Fruit fly (Drosophila melanogaster): ENCODE measurements around the gene CG12995.

Gene CG12995

dm6 chrX:17221142-17221541, 11.3 kb upstream of the CG12995 start, which contains the start of gene CG5172:
TSS of gene CG5172 (plus strand) at chrX:17221442.
- TF ChIP-seq ovo (GFP tag; optimal IDR thresholded peaks at IDR 0.05) (no peak), Mnt (GFP tag; optimal IDR thresholded peaks at IDR 0.05) (no peak), kay (GFP tag; ENCODE audit: borderline replicate concordance) (no peak)

DNA sequence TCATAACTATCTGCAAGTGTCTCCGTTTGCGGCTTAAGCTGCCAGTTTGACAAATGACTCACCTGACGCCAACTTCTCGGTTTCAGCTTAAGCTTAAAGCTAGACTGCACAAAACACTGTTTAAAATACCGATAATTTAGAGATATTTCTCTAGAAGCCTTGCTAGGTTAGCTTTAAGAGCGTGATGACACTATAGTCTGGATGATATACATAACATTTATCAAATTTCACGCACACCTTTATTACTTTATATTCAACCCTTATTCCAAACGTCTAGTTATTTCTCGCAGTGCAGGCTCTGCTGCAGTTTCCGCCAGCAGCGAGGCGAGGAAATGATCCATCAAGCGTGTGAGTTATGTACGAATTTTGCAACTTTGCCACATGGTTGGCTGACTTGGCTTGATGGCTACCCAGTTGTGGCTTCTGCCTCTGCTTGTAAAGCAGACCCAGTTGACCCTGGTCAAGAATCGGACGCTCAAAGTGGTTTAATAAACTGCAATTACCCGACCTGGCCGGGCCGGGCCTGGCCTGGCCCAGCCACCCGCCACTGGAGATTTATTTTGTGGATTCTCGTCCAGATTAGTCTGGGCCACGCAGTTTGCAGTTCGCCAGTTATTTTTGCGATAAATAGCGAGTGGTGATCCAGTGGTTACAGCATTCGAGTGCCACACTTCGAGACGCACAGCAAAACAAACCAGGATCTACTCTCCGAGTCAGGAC, 8.6 kb upstream of the CG12995 start, which contains the start of gene CG12998:
Gene CG12998, plus strand, starts transcription at position 436 of the 720 bp plus-strand sequence.
- no peak for TF ChIP-seq CG12768 (GFP tag; optimal IDR thresholded peaks at IDR 0.05)
- TF ChIP-seq CG14711 (tag; optimal IDR thresholded peaks at IDR 0.05), result no peak
- no peak for TF ChIP-seq cnc (optimal IDR thresholded peaks at IDR 0.05)
- no peak for TF ChIP-seq CG7101 (tag; optimal IDR thresholded peaks at IDR 0.05)
- TF ChIP-seq CG33017 (tag; optimal IDR thresholded peaks at IDR 0.05), result no peak
- TF ChIP-seq bab1 (GFP tag; optimal IDR thresholded peaks at IDR 0.05), result no peak
- no peak for TF ChIP-seq ovo (GFP tag; optimal IDR thresholded peaks at IDR 0.05)
- no peak for TF ChIP-seq toe (GFP tag; optimal IDR thresholded peaks at IDR 0.05)
- no peak for TF ChIP-seq Hr96 (GFP tag; optimal IDR thresholded peaks at IDR 0.05)
- TF ChIP-seq Crg-1 (GFP tag; optimal IDR thresholded peaks at IDR 0.05), result no peak
- TF ChIP-seq tj (GFP tag; optimal IDR thresholded peaks at IDR 0.05), result no peak
- TF ChIP-seq CG11617 (GFP tag; optimal IDR thresholded peaks at IDR 0.05), result no peak
- no peak for TF ChIP-seq kay (GFP tag; ENCODE audit: borderline replicate concordance)
- no peak for TF ChIP-seq CG1620 (GFP tag; optimal IDR thresholded peaks at IDR 0.05)
- TF ChIP-seq Mnt (GFP tag; optimal IDR thresholded peaks at IDR 0.05), result no peak

DNA sequence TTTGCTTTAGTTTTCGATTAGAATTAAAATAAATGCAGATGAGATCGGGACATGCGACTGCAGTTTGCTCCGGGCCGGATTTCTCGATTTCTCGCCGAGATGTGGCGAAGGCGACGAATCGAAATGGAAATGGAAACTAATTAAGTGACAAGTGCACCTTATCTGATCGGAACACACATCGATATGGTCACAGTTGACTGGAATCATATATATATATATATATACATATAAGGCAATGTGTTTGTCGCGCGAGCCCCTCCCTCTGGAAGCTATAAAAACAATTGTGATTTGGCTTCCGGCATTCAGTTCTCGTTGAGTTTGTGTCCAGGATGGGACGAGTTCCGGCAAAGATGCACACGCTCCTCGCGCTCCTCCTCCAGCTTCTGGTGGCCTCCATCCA, 5.2 kb upstream of the CG12995 start, which contains the start of gene CG5162:
Gene CG5162, plus strand, starts transcription at position 301 of the 400 bp plus-strand sequence.
- no peak for TF ChIP-seq cnc (optimal IDR thresholded peaks at IDR 0.05)
- no peak for TF ChIP-seq cic (GFP tag; optimal IDR thresholded peaks at IDR 0.05)
- TF ChIP-seq CG12768 (GFP tag; optimal IDR thresholded peaks at IDR 0.05), result no peak
- no peak for TF ChIP-seq tj (GFP tag; optimal IDR thresholded peaks at IDR 0.05)
- no peak for TF ChIP-seq CG1620 (GFP tag; optimal IDR thresholded peaks at IDR 0.05)
- no peak for TF ChIP-seq bab1 (GFP tag; optimal IDR thresholded peaks at IDR 0.05)
- no peak for TF ChIP-seq CG14711 (tag; optimal IDR thresholded peaks at IDR 0.05)
- TF ChIP-seq CG11617 (GFP tag; optimal IDR thresholded peaks at IDR 0.05), result no peak
- TF ChIP-seq toe (GFP tag; optimal IDR thresholded peaks at IDR 0.05), result no peak
- TF ChIP-seq Crg-1 (GFP tag; optimal IDR thresholded peaks at IDR 0.05), result no peak
- TF ChIP-seq pad (GFP tag; optimal IDR thresholded peaks at IDR 0.05), result no peak
- TF ChIP-seq CG33017 (tag; optimal IDR thresholded peaks at IDR 0.05), result no peak
- TF ChIP-seq Clk (GFP tag; optimal IDR thresholded peaks at IDR 0.05), result no peak

dm6 chrX:17212007-17212406, 2.2 kb upstream of the CG12995 start, which contains the start of gene CG18258:
TSS of gene CG18258 (plus strand) at chrX:17212307.
- TF ChIP-seq tj (GFP tag; optimal IDR thresholded peaks at IDR 0.05) (no peak), CG7045 (GFP tag; optimal IDR thresholded peaks at IDR 0.05) (no peak), Hr96 (GFP tag; optimal IDR thresholded peaks at IDR 0.05) (no peak), CG7101 (tag; optimal IDR thresholded peaks at IDR 0.05) (no peak), CG12768 (GFP tag; optimal IDR thresholded peaks at IDR 0.05) (no peak), CG1620 (GFP tag; optimal IDR thresholded peaks at IDR 0.05) (no peak), Clk (GFP tag; optimal IDR thresholded peaks at IDR 0.05) (no peak), ovo (GFP tag; optimal IDR thresholded peaks at IDR 0.05) (no peak), toe (GFP tag; optimal IDR thresholded peaks at IDR 0.05) (no peak)

dm6 chrX:17207865-17208486, 1.8 kb downstream of the CG12995 start, which contains the start of gene CG32563:
TSS of gene CG32563 (plus strand) at chrX:17208436.
- TF ChIP-seq CG12768 (GFP tag; optimal IDR thresholded peaks at IDR 0.05), result no peak
- TF ChIP-seq CG14711 (tag; optimal IDR thresholded peaks at IDR 0.05), result no peak
- TF ChIP-seq bab1 (GFP tag; optimal IDR thresholded peaks at IDR 0.05), result no peak
- TF ChIP-seq Crg-1 (GFP tag; optimal IDR thresholded peaks at IDR 0.05), result no peak
- no peak for TF ChIP-seq CG33017 (tag; optimal IDR thresholded peaks at IDR 0.05)
- TF ChIP-seq kay (GFP tag; ENCODE audit: borderline replicate concordance), result no peak
- no peak for TF ChIP-seq Mnt (GFP tag; optimal IDR thresholded peaks at IDR 0.05)
- TF ChIP-seq Hr96 (GFP tag; optimal IDR thresholded peaks at IDR 0.05), result no peak
- TF ChIP-seq tj (GFP tag; optimal IDR thresholded peaks at IDR 0.05), result no peak
- no peak for TF ChIP-seq ovo (GFP tag; optimal IDR thresholded peaks at IDR 0.05)
- TF ChIP-seq cic (GFP tag; optimal IDR thresholded peaks at IDR 0.05), result no peak
- TF ChIP-seq CG1620 (GFP tag; optimal IDR thresholded peaks at IDR 0.05), result no peak

dm6 chrX:17206046-17206445, 3.8 kb downstream of the CG12995 start, which contains the start of gene CG32564:
TSS of gene CG32564 (plus strand) at chrX:17206407.
- TF ChIP-seq ovo (GFP tag; optimal IDR thresholded peaks at IDR 0.05) (no peak), CG7101 (tag; optimal IDR thresholded peaks at IDR 0.05) (no peak), cic (GFP tag; optimal IDR thresholded peaks at IDR 0.05) (no peak), CG5204 (GFP tag; optimal IDR thresholded peaks at IDR 0.05) (no peak), CG14711 (tag; optimal IDR thresholded peaks at IDR 0.05) (no peak), CG7045 (GFP tag; optimal IDR thresholded peaks at IDR 0.05) (no peak), pad (GFP tag; optimal IDR thresholded peaks at IDR 0.05) (no peak), CG12768 (GFP tag; optimal IDR thresholded peaks at IDR 0.05) (no peak), bab1 (GFP tag; optimal IDR thresholded peaks at IDR 0.05) (no peak), Crg-1 (GFP tag; optimal IDR thresholded peaks at IDR 0.05) (no peak), CG11617 (GFP tag; optimal IDR thresholded peaks at IDR 0.05) (no peak), CG33017 (tag; optimal IDR thresholded peaks at IDR 0.05) (no peak), CG1620 (GFP tag; optimal IDR thresholded peaks at IDR 0.05) (no peak), Mnt (GFP tag; optimal IDR thresholded peaks at IDR 0.05) (no peak), kay (GFP tag; ENCODE audit: borderline replicate concordance) (no peak), Hr96 (GFP tag; optimal IDR thresholded peaks at IDR 0.05) (no peak), cnc (optimal IDR thresholded peaks at IDR 0.05) (no peak)

Measured in whole organism, adult.